Fruit fly (Drosophila melanogaster): Measurements from ENCODE around the gene Ugt316A1.

The Ugt316A1 gene

dm6 chr3L:19020467-19020866 is 42.1 kb downstream of the Ugt316A1 start:
- TF ChIP-seq Myc (optimal IDR thresholded peaks at IDR 0.05), result no peak
- TF ChIP-seq dmrt93B (GFP tag; optimal IDR thresholded peaks at IDR 0.05), result no peak
- TF ChIP-seq Hr83 (GFP tag; optimal IDR thresholded peaks at IDR 0.05; ENCODE audit: poor library complexity, severe bottlenecking), result no peak
- TF ChIP-seq CG32264 (GFP tag; optimal IDR thresholded peaks at IDR 0.05), result no peak
- TF ChIP-seq Mio (GFP tag; optimal IDR thresholded peaks at IDR 0.05), result no peak
- no peak for TF ChIP-seq fru (GFP tag; optimal IDR thresholded peaks at IDR 0.05)
- no peak for TF ChIP-seq Dif (GFP tag; optimal IDR thresholded peaks at IDR 0.05; ENCODE audit: partially characterized antibody)
- TF ChIP-seq dl (GFP tag; optimal IDR thresholded peaks at IDR 0.05; ENCODE audit: insufficient read depth in 1 of 2, partially characterized antibody in 2 of 2), result no peak
- no peak for TF ChIP-seq brk (GFP tag; optimal IDR thresholded peaks at IDR 0.05)
- no peak for TF ChIP-seq CG9705 (GFP tag; optimal IDR thresholded peaks at IDR 0.05)
- no peak for TF ChIP-seq Abd-B (GFP tag; optimal IDR thresholded peaks at IDR 0.05)
- TF ChIP-seq br (GFP tag; optimal IDR thresholded peaks at IDR 0.05), result no peak
- TF ChIP-seq OdsH (GFP tag; optimal IDR thresholded peaks at IDR 0.05), result no peak
- no peak for TF ChIP-seq tai (GFP tag; optimal IDR thresholded peaks at IDR 0.05)
- TF ChIP-seq h (GFP tag; optimal IDR thresholded peaks at IDR 0.05), result no peak

- TF ChIP-seq usp (GFP tag; optimal IDR thresholded peaks at IDR 0.05) (no peak), N (GFP tag; optimal IDR thresholded peaks at IDR 0.05) (no peak), Vsx2 (GFP tag; optimal IDR thresholded peaks at IDR 0.05; ENCODE audit: partially characterized antibody) (no peak), h (GFP tag; optimal IDR thresholded peaks at IDR 0.05) (no peak), lola (GFP tag; optimal IDR thresholded peaks at IDR 0.05) (no peak), dl (GFP tag; optimal IDR thresholded peaks at IDR 0.05; ENCODE audit: insufficient read depth in 1 of 2, partially characterized antibody in 2 of 2) (no peak), psq (GFP tag; optimal IDR thresholded peaks at IDR 0.05) (no peak), tai (GFP tag; optimal IDR thresholded peaks at IDR 0.05) (no peak), sv (GFP tag; optimal IDR thresholded peaks at IDR 0.05) (no peak)
These were observed 43.3 kb downstream of the Ugt316A1 start for dm6 chr3L:19019308-19019749.

- TF ChIP-seq Abd-B (GFP tag; optimal IDR thresholded peaks at IDR 0.05) (no peak), Sp1 (GFP tag; optimal IDR thresholded peaks at IDR 0.05) (no peak), Dif (GFP tag; optimal IDR thresholded peaks at IDR 0.05; ENCODE audit: partially characterized antibody) (no peak), sage (GFP tag; optimal IDR thresholded peaks at IDR 0.05) (no peak), Jra (GFP tag; optimal IDR thresholded peaks at IDR 0.05) (no peak), br (GFP tag; optimal IDR thresholded peaks at IDR 0.05) (no peak), Myc (optimal IDR thresholded peaks at IDR 0.05) (no peak), Hr78 (GFP tag; optimal IDR thresholded peaks at IDR 0.05) (no peak), CrebA (GFP tag; optimal IDR thresholded peaks at IDR 0.05; ENCODE audit: borderline replicate concordance) (no peak), dmrt93B (GFP tag; optimal IDR thresholded peaks at IDR 0.05) (no peak), sv (GFP tag; optimal IDR thresholded peaks at IDR 0.05) (no peak), foxo (GFP tag; optimal IDR thresholded peaks at IDR 0.05) (no peak), tai (GFP tag; optimal IDR thresholded peaks at IDR 0.05) (no peak), Vsx2 (GFP tag; optimal IDR thresholded peaks at IDR 0.05; ENCODE audit: partially characterized antibody) (no peak), psq (GFP tag; optimal IDR thresholded peaks at IDR 0.05) (no peak), dsf (GFP tag; optimal IDR thresholded peaks at IDR 0.05; ENCODE audit: borderline replicate concordance) (no peak)
These were observed 44.2 kb downstream of the Ugt316A1 start for dm6 chr3L:19018440-19018839.

dm6 chr3L:19016805-19017161 is 45.8 kb downstream of the Ugt316A1 start:
- no peak for TF ChIP-seq GATAd (GFP tag; optimal IDR thresholded peaks at IDR 0.05)
- TF ChIP-seq dmrt93B (GFP tag; optimal IDR thresholded peaks at IDR 0.05), result no peak
- TF ChIP-seq sage (GFP tag; optimal IDR thresholded peaks at IDR 0.05), result no peak
- TF ChIP-seq tai (GFP tag; optimal IDR thresholded peaks at IDR 0.05), result no peak
- TF ChIP-seq br (GFP tag; optimal IDR thresholded peaks at IDR 0.05), result no peak
- TF ChIP-seq Jra (GFP tag; optimal IDR thresholded peaks at IDR 0.05), result no peak
- no peak for TF ChIP-seq Mio (GFP tag; optimal IDR thresholded peaks at IDR 0.05)
- TF ChIP-seq Dif (GFP tag; optimal IDR thresholded peaks at IDR 0.05; ENCODE audit: partially characterized antibody), result no peak
- TF ChIP-seq Hnf4 (GFP tag; optimal IDR thresholded peaks at IDR 0.05), result no peak

- TF ChIP-seq Dfd (GFP tag; optimal IDR thresholded peaks at IDR 0.05), result no peak
- peak; percentile 40 for TF ChIP-seq fru (GFP tag; optimal IDR thresholded peaks at IDR 0.05)
- TF ChIP-seq HLH106 (tag; optimal IDR thresholded peaks at IDR 0.05), result peak; percentile 35
- TF ChIP-seq N (GFP tag; optimal IDR thresholded peaks at IDR 0.05), result no peak
- TF ChIP-seq CrebA (GFP tag; optimal IDR thresholded peaks at IDR 0.05; ENCODE audit: borderline replicate concordance), result no peak
- TF ChIP-seq usp (GFP tag; optimal IDR thresholded peaks at IDR 0.05), result no peak
- TF ChIP-seq Sp1 (GFP tag; optimal IDR thresholded peaks at IDR 0.05), result peak; percentile 43
- TF ChIP-seq Abd-B (GFP tag; optimal IDR thresholded peaks at IDR 0.05), result no peak
- no peak for TF ChIP-seq Dif (GFP tag; optimal IDR thresholded peaks at IDR 0.05; ENCODE audit: partially characterized antibody)
- no peak for TF ChIP-seq brk (GFP tag; optimal IDR thresholded peaks at IDR 0.05)
- TF ChIP-seq Vsx2 (GFP tag; optimal IDR thresholded peaks at IDR 0.05; ENCODE audit: partially characterized antibody), result no peak
- TF ChIP-seq OdsH (GFP tag; optimal IDR thresholded peaks at IDR 0.05), result peak; percentile 45
- peak; percentile 40 for TF ChIP-seq woc (GFP tag; optimal IDR thresholded peaks at IDR 0.05)
- TF ChIP-seq GATAd (GFP tag; optimal IDR thresholded peaks at IDR 0.05), result no peak
- TF ChIP-seq Rel (GFP tag; optimal IDR thresholded peaks at IDR 0.05), result no peak
- no peak for TF ChIP-seq Rel (tag; optimal IDR thresholded peaks at IDR 0.05)
- peak; percentile 52 for TF ChIP-seq h (GFP tag; optimal IDR thresholded peaks at IDR 0.05)
- TF ChIP-seq dsf (GFP tag; optimal IDR thresholded peaks at IDR 0.05; ENCODE audit: borderline replicate concordance), result no peak
- TF ChIP-seq pan (optimal IDR thresholded peaks at IDR 0.05), result no peak
- TF ChIP-seq br (GFP tag; optimal IDR thresholded peaks at IDR 0.05), result peak; percentile 23
- no peak for TF ChIP-seq sage (GFP tag; optimal IDR thresholded peaks at IDR 0.05)
- no peak for TF ChIP-seq lola (GFP tag; optimal IDR thresholded peaks at IDR 0.05)
- TF ChIP-seq CG9705 (GFP tag; optimal IDR thresholded peaks at IDR 0.05), result no peak
- no peak for TF ChIP-seq sv (GFP tag; optimal IDR thresholded peaks at IDR 0.05)
- TF ChIP-seq Myc (optimal IDR thresholded peaks at IDR 0.05), result no peak
- TF ChIP-seq ey (GFP tag; optimal IDR thresholded peaks at IDR 0.05), result peak; percentile 56
These were observed 46.3 kb downstream of the Ugt316A1 start for dm6 chr3L:19016133-19016804.
